Fruit fly (Drosophila melanogaster) whole organism, embryonic: ENCODE measurements around the gene mRpS2.

Experiments
- Asciz ChIP-seq: fragments of 200-800 bp; sonication (Bioruptor generic); optimal IDR thresholded peaks from 2 replicates; lab custom pipeline; 2017; ENCODE audit warnings: missing biosample characterization, mild to moderate bottlenecking, missing genetic modification characterization, missing genetic modification reagents
- CG10267 ChIP-seq: fragments of 200-800 bp; sonication (Bioruptor generic); optimal IDR thresholded peaks from 2 replicates; lab custom pipeline; 2018; ENCODE audit warnings: missing biosample characterization, mild to moderate bottlenecking, missing genetic modification characterization, moderate library complexity
- CG10321 ChIP-seq: fragments of 200-800 bp; sonication (Bioruptor generic); IDR thresholded peaks from 2 replicates; pipeline ENCODE4 v1.3.6; 2022; ENCODE audit warnings: missing biosample characterization, missing genetic modification characterization
- CG11085 ChIP-seq: fragments of 200-800 bp; sonication (Bioruptor generic); IDR thresholded peaks from 2 replicates; pipeline ENCODE4 v1.3.6; 2022; ENCODE audit warnings: missing biosample characterization, missing genetic modification characterization
- CG11093 ChIP-seq: fragments of 200-800 bp; sonication (Bioruptor generic); IDR thresholded peaks from 3 replicates; pipeline ENCODE4 v1.3.6; 2022; ENCODE audit warnings: missing biosample characterization, missing genetic modification characterization
- CG11398 ChIP-seq: fragments of 200-800 bp; sonication (Bioruptor generic); optimal IDR thresholded peaks from 2 replicates; lab custom pipeline; 2016; ENCODE audit warnings: missing biosample characterization, missing genetic modification characterization
- CG11695 ChIP-seq: fragments of 200-800 bp; sonication (Bioruptor generic); IDR thresholded peaks from 3 replicates; pipeline ENCODE4 v1.3.6; 2022; ENCODE audit warnings: missing biosample characterization, missing genetic modification characterization
- CG12104 ChIP-seq: fragments of 200-800 bp; sonication (Bioruptor generic); optimal IDR thresholded peaks from 3 replicates; lab custom pipeline; 2016; ENCODE audit warnings: missing biosample characterization, missing genetic modification characterization
- CG17912 ChIP-seq: fragments of 200-800 bp; sonication (Bioruptor generic); optimal IDR thresholded peaks from 2 replicates; lab custom pipeline; 2018; ENCODE audit warnings: missing biosample characterization, mild to moderate bottlenecking, missing genetic modification characterization
- CG18599 ChIP-seq: fragments of 200-800 bp; sonication (Bioruptor generic); optimal IDR thresholded peaks from 3 replicates; lab custom pipeline; 2017; ENCODE audit warnings: missing biosample characterization, missing genetic modification characterization, mild to moderate bottlenecking, moderate library complexity, missing genetic modification reagents
- CG3163 ChIP-seq: fragments of 200-800 bp; sonication (Bioruptor generic); optimal IDR thresholded peaks from 3 replicates; lab custom pipeline; 2016; ENCODE audit warnings: missing biosample characterization, missing genetic modification characterization
- CG32772 ChIP-seq: fragments of 200-800 bp; sonication (Bioruptor generic); IDR thresholded peaks from 2 replicates; pipeline ENCODE4 v1.3.6; 2022; ENCODE audit warnings: missing biosample characterization, missing genetic modification characterization
- CG3995 ChIP-seq: fragments of 200-800 bp; sonication (Bioruptor generic); optimal IDR thresholded peaks from 3 replicates; lab custom pipeline; 2016; ENCODE audit warnings: missing biosample characterization, missing genetic modification characterization
- CG7372 ChIP-seq: fragments of 200-800 bp; sonication (Bioruptor generic); IDR thresholded peaks from 2 replicates; pipeline ENCODE4 v1.3.6; 2022; ENCODE audit warnings: missing biosample characterization, missing genetic modification characterization
- CG8388 ChIP-seq: fragments of 200-800 bp; sonication (Bioruptor generic); optimal IDR thresholded peaks from 2 replicates; lab custom pipeline; 2019; ENCODE audit warnings: missing biosample characterization, mild to moderate bottlenecking, missing genetic modification characterization, moderate library complexity
- Camta ChIP-seq: fragments of 200-800 bp; sonication (Bioruptor generic); optimal IDR thresholded peaks from 2 replicates; lab custom pipeline; 2016; ENCODE audit warnings: missing biosample characterization, missing genetic modification characterization
- CkIIα-i1 ChIP-seq: fragments of 200-800 bp; sonication (Bioruptor generic); IDR thresholded peaks from 2 replicates; pipeline ENCODE4 v1.3.6; 2022; ENCODE audit warnings: missing biosample characterization, missing genetic modification characterization
- CoRest ChIP-seq: fragments of 200-800 bp; sonication (Bioruptor generic); optimal IDR thresholded peaks from 3 replicates; lab custom pipeline; 2018; ENCODE audit warnings: missing biosample characterization, mild to moderate bottlenecking, missing genetic modification characterization, moderate library complexity
- GATAe ChIP-seq: fragments of 200-800 bp; sonication (Bioruptor generic); conservative IDR thresholded peaks from 2 replicates; pipeline ENCODE4 v1.3.6; 2022; ENCODE audit warnings: missing biosample characterization, missing genetic modification characterization
- HmgZ ChIP-seq: fragments of 200-800 bp; sonication (Bioruptor generic); optimal IDR thresholded peaks from 2 replicates; lab custom pipeline; 2018; ENCODE audit warnings: missing biosample characterization, mild to moderate bottlenecking, missing genetic modification characterization
- Lpt ChIP-seq: fragments of >200 bp; optimal IDR thresholded peaks from 2 replicates; lab custom pipeline; 2018; ENCODE audit warnings: missing biosample characterization, missing genetic modification characterization
- Max ChIP-seq: fragments of 200-800 bp; sonication (Bioruptor generic); optimal IDR thresholded peaks from 2 replicates; lab custom pipeline; 2016; ENCODE audit warnings: missing biosample characterization, mild to moderate bottlenecking, missing genetic modification characterization
- Oli ChIP-seq: fragments of 200-800 bp; sonication (Bioruptor generic); optimal IDR thresholded peaks from 2 replicates; lab custom pipeline; 2018; ENCODE audit warnings: missing biosample characterization, mild to moderate bottlenecking, missing genetic modification characterization, moderate library complexity
- Sox102F ChIP-seq: fragments of 200-800 bp; sonication (Bioruptor generic); optimal IDR thresholded peaks from 2 replicates; lab custom pipeline; 2018; ENCODE audit warnings: missing biosample characterization, mild to moderate bottlenecking, missing genetic modification characterization, moderate library complexity
- TFAM ChIP-seq: fragments of 200-800 bp; sonication (Bioruptor generic); optimal IDR thresholded peaks from 2 replicates; lab custom pipeline; 2017; ENCODE audit warnings: missing biosample characterization, missing genetic modification characterization, inconsistent platforms
- cato ChIP-seq: fragments of 200-800 bp; sonication (Bioruptor generic); optimal IDR thresholded peaks from 2 replicates; lab custom pipeline; 2016; ENCODE audit warnings: missing biosample characterization, missing genetic modification characterization, borderline replicate concordance
- chm ChIP-seq: fragments of 200-800 bp; sonication (Bioruptor generic); IDR thresholded peaks from 2 replicates; pipeline ENCODE4 v1.3.6; 2022; ENCODE audit warnings: missing biosample characterization, missing genetic modification characterization
- esg ChIP-seq: fragments of 200-800 bp; sonication (Bioruptor generic); conservative IDR thresholded peaks from 2 replicates; pipeline ENCODE4 v1.3.6; 2022; ENCODE audit warnings: missing biosample characterization, missing genetic modification characterization
- exex ChIP-seq: fragments of 200-800 bp; sonication (Bioruptor generic); optimal IDR thresholded peaks from 4 replicates; lab custom pipeline; 2018; ENCODE audit warnings: missing biosample characterization, mild to moderate bottlenecking, missing genetic modification characterization, moderate library complexity
- fd3F ChIP-seq: fragments of 200-800 bp; sonication (Bioruptor generic); optimal IDR thresholded peaks from 2 replicates; lab custom pipeline; 2018; ENCODE audit warnings: missing biosample characterization, mild to moderate bottlenecking, missing genetic modification characterization, moderate library complexity
- insv ChIP-seq, 2 experiments: fragments of 200-800 bp; sonication (Bioruptor generic); optimal IDR thresholded peaks; 3 replicates each; lab custom pipeline; 2016 to 2018; ENCODE audit warnings: missing biosample characterization in 2 of 2, missing genetic modification characterization in 2 of 2
- knrl ChIP-seq: fragments of 200-800 bp; sonication (Bioruptor generic); IDR thresholded peaks from 3 replicates; pipeline ENCODE4 v1.3.6; 2022; ENCODE audit warnings: missing biosample characterization, missing genetic modification characterization; ENCODE audit not compliant: partially characterized antibody
- lola ChIP-seq, 3 experiments: fragments of >200 bp in 2 of 3; fragments of 200-800 bp in 1 of 3; sonication (Bioruptor generic) in 1 of 3; optimal IDR thresholded peaks; 2 replicates each; lab custom pipeline; 2017 to 2019; ENCODE audit warnings: missing biosample characterization in 3 of 3, missing genetic modification characterization in 3 of 3, mild to moderate bottlenecking in 1 of 3, moderate library complexity in 1 of 3
- mirr ChIP-seq: fragments of 200-800 bp; sonication (Bioruptor generic); optimal IDR thresholded peaks from 3 replicates; lab custom pipeline; 2018; ENCODE audit warnings: missing biosample characterization, mild to moderate bottlenecking, missing genetic modification characterization
- nerfin-1 ChIP-seq: fragments of 200-800 bp; sonication (Bioruptor generic); optimal IDR thresholded peaks from 3 replicates; lab custom pipeline; 2019; ENCODE audit warnings: missing biosample characterization, mild to moderate bottlenecking, missing genetic modification characterization, moderate library complexity
- p53 ChIP-seq: fragments of 200-800 bp; sonication (Bioruptor generic); optimal IDR thresholded peaks from 2 replicates; lab custom pipeline; 2016; ENCODE audit warnings: missing biosample characterization, missing genetic modification characterization
- pb ChIP-seq: fragments of 200-800 bp; sonication (Bioruptor generic); optimal IDR thresholded peaks from 3 replicates; lab custom pipeline; 2016; ENCODE audit warnings: missing biosample characterization, missing genetic modification characterization
- pita ChIP-seq: fragments of 200-800 bp; sonication (Bioruptor generic); optimal IDR thresholded peaks from 2 replicates; lab custom pipeline; 2017; ENCODE audit warnings: missing biosample characterization, mild to moderate bottlenecking, missing genetic modification characterization
- pros ChIP-seq: fragments of 200-800 bp; sonication (Bioruptor generic); optimal IDR thresholded peaks from 3 replicates; lab custom pipeline; 2019; ENCODE audit warnings: missing biosample characterization, mild to moderate bottlenecking, missing genetic modification characterization, moderate library complexity
- ro ChIP-seq: fragments of 200-800 bp; sonication (Bioruptor generic); IDR thresholded peaks from 2 replicates; pipeline ENCODE4 v1.3.6; 2022; ENCODE audit warnings: missing biosample characterization, missing genetic modification characterization
- salm ChIP-seq: fragments of 200-800 bp; sonication (Bioruptor generic); optimal IDR thresholded peaks from 2 replicates; lab custom pipeline; 2018; ENCODE audit warnings: missing biosample characterization, mild to moderate bottlenecking, missing genetic modification characterization
- sc ChIP-seq, 3 experiments: fragments of >200 bp in 2 of 3; fragments of 200-800 bp in 1 of 3; sonication (Bioruptor generic) in 1 of 3; optimal IDR thresholded peaks; 2 replicates in 2 of 3; 3 replicates in 1 of 3; lab custom pipeline; 2017; ENCODE audit warnings: mild to moderate bottlenecking in 1 of 3, missing biosample characterization in 1 of 3, missing genetic modification characterization in 1 of 3, missing genetic modification reagents in 1 of 3
- scrt ChIP-seq: fragments of 200-800 bp; sonication (Bioruptor generic); optimal IDR thresholded peaks from 2 replicates; lab custom pipeline; 2018; ENCODE audit warnings: missing biosample characterization, mild to moderate bottlenecking, missing genetic modification characterization, moderate library complexity
- shn ChIP-seq: fragments of 200-800 bp; sonication (Bioruptor generic); optimal IDR thresholded peaks from 3 replicates; lab custom pipeline; 2016; ENCODE audit warnings: missing biosample characterization, missing genetic modification characterization
- sim ChIP-seq: fragments of 200-800 bp; sonication (Bioruptor generic); IDR thresholded peaks from 2 replicates; pipeline ENCODE4 v1.3.6; 2022; ENCODE audit warnings: missing biosample characterization, missing genetic modification characterization
- slou ChIP-seq: fragments of 200-800 bp; sonication (Bioruptor generic); optimal IDR thresholded peaks from 3 replicates; lab custom pipeline; 2016; ENCODE audit warnings: missing biosample characterization, missing genetic modification characterization
- tna ChIP-seq: fragments of 200-800 bp; sonication (Bioruptor generic); IDR thresholded peaks from 2 replicates; pipeline ENCODE4 v1.3.6; 2022; ENCODE audit warnings: missing biosample characterization, missing genetic modification characterization; ENCODE audit not compliant: partially characterized antibody
- tup ChIP-seq: fragments of 200-800 bp; sonication (Bioruptor generic); optimal IDR thresholded peaks from 2 replicates; lab custom pipeline; 2016; ENCODE audit warnings: missing biosample characterization, mild to moderate bottlenecking, missing genetic modification characterization, moderate library complexity
- tx ChIP-seq: fragments of 200-800 bp; sonication (Bioruptor generic); optimal IDR thresholded peaks from 2 replicates; lab custom pipeline; 2016; ENCODE audit warnings: missing biosample characterization, missing genetic modification characterization
- zen2 ChIP-seq: fragments of 200-800 bp; sonication (Bioruptor generic); IDR thresholded peaks from 3 replicates; pipeline ENCODE4 v1.3.6; 2022; ENCODE audit warnings: missing biosample characterization, missing genetic modification characterization; ENCODE audit not compliant: partially characterized antibody

Gene mRpS2

dm6 chr2L:4856118-4856517 is 5.9 kb upstream of the mRpS2 start (continued):
- TF ChIP-seq scrt (GFP tag; lab: Kevin White, UChicago) (peak; percentile 62), salm (tag; lab: Kevin White, UChicago) (no peak), cato (no peak), ro (GFP tag; lab: Robert Waterston, UW) (no peak), CoRest (tag; lab: Kevin White, UChicago) (peak; percentile 57), tx (GFP tag; lab: Kevin White, UChicago) (no peak), CG11695 (GFP tag; lab: Robert Waterston, UW) (peak; percentile 71), CG18599 (GFP tag; lab: Kevin White, UChicago) (peak; percentile 80), CG3163 (GFP tag; lab: Kevin White, UChicago) (no peak), CkIIα-i1 (GFP tag; lab: Robert Waterston, UW) (no peak), HmgZ (tag; lab: Kevin White, UChicago) (peak; percentile 35), CG11093 (GFP tag; lab: Robert Waterston, UW) (no peak), CG11398 (GFP tag; lab: Kevin White, UChicago) (no peak), GATAe (GFP tag; lab: Robert Waterston, UW) (no peak), CG10321 (GFP tag; lab: Robert Waterston, UW) (no peak), TFAM (no peak), nerfin-1 (tag; lab: Kevin White, UChicago) (peak; percentile 44), tup (GFP tag; lab: Kevin White, UChicago) (no peak), insv (GFP tag; optimal IDR thresholded peaks at IDR 0.05; lab: Kevin White, UChicago) (no peak), CG11085 (GFP tag; lab: Robert Waterston, UW) (no peak), Oli (tag; lab: Kevin White, UChicago) (peak; percentile 76), pita (GFP tag; lab: Kevin White, UChicago) (no peak), CG17912 (GFP tag; lab: Kevin White, UChicago) (no peak), mirr (no peak), Sox102F (peak; percentile 57), Camta (no peak), knrl (no peak), exex (tag; lab: Kevin White, UChicago) (no peak), shn (no peak), chm (peak; percentile 67; the same call in 1 of the 2 replicates), fd3F (GFP tag; lab: Kevin White, UChicago) (peak; percentile 9), Asciz (GFP tag; lab: Kevin White, UChicago) (peak; percentile 57), CG12104 (no peak), lola (GFP tag; optimal IDR thresholded peaks at IDR 0.05; lab: Kevin White, UChicago) (peak in 1 of 3 experiments; percentile 68), CG7372 (peak; percentile 59; the same call in 1 of the 2 replicates), sc (optimal IDR thresholded peaks at IDR 0.05; lab: Kevin White, UChicago) (no peak), sc (GFP tag; optimal IDR thresholded peaks at IDR 0.05; lab: Kevin White, UChicago) (peak; percentile 45), Max (no peak), CG8388 (peak; percentile 47), CG10267 (tag; lab: Kevin White, UChicago) (peak; percentile 72), pb (no peak), p53 (no peak), CG32772 (GFP tag; lab: Robert Waterston, UW) (peak; percentile 64; the same call in 1 of the 2 replicates), pros (GFP tag; lab: Kevin White, UChicago) (no peak), CG3995 (GFP tag; lab: Kevin White, UChicago) (no peak), zen2 (GFP tag; lab: Robert Waterston, UW) (no peak), Lpt (GFP tag; lab: Kevin White, UChicago) (no peak), sim (GFP tag; lab: Robert Waterston, UW) (no peak), slou (GFP tag; lab: Kevin White, UChicago) (no peak), esg (GFP tag; lab: Robert Waterston, UW) (peak; percentile 71), tna (GFP tag; lab: Robert Waterston, UW) (no peak)
